Fruit fly (Drosophila melanogaster) whole organism, prepupa: ENCODE results near the gene CG18731.

ENCODE experiments used
- Blimp-1 ChIP-seq: fragments of 200-800 bp; sonication (Bioruptor generic); optimal IDR thresholded peaks from 3 replicates; lab custom pipeline; 2017; ENCODE audit warnings: missing biosample characterization, missing genetic modification characterization, mild to moderate bottlenecking, moderate library complexity, missing genetic modification reagents
- CG10631 ChIP-seq: fragments of 200-800 bp; sonication (Bioruptor generic); optimal IDR thresholded peaks from 2 replicates; lab custom pipeline; 2016; ENCODE audit warnings: missing biosample characterization, missing genetic modification characterization
- CG10669 ChIP-seq: fragments of 200-800 bp; sonication (Bioruptor generic); optimal IDR thresholded peaks from 3 replicates; lab custom pipeline; 2018; ENCODE audit warnings: missing biosample characterization, mild to moderate bottlenecking, missing genetic modification characterization, moderate library complexity
- CG11294 ChIP-seq: fragments of 200-800 bp; sonication (Bioruptor generic); IDR thresholded peaks from 2 replicates; pipeline ENCODE4 v1.3.6; 2022; ENCODE audit warnings: missing biosample characterization, missing genetic modification characterization
- CG11902 ChIP-seq: fragments of 200-800 bp; sonication (Bioruptor generic); optimal IDR thresholded peaks from 3 replicates; lab custom pipeline; 2016; ENCODE audit warnings: missing biosample characterization, missing genetic modification characterization
- CG15336 ChIP-seq: fragments of 200-800 bp; sonication (Bioruptor generic); IDR thresholded peaks from 2 replicates; pipeline ENCODE4 v1.3.6; 2022; ENCODE audit warnings: missing biosample characterization, missing genetic modification characterization
- CG1621 ChIP-seq: fragments of 200-800 bp; sonication (Bioruptor generic); optimal IDR thresholded peaks from 3 replicates; lab custom pipeline; 2018; ENCODE audit warnings: missing biosample characterization, mild to moderate bottlenecking, missing genetic modification characterization
- CG16779 ChIP-seq: fragments of 200-800 bp; sonication (Bioruptor generic); optimal IDR thresholded peaks from 3 replicates; lab custom pipeline; 2017; ENCODE audit warnings: missing biosample characterization, mild to moderate bottlenecking, missing genetic modification characterization
- CG3032 ChIP-seq: fragments of 200-800 bp; optimal IDR thresholded peaks from 2 replicates; lab custom pipeline; 2019; ENCODE audit warnings: missing biosample characterization, mild to moderate bottlenecking, missing genetic modification characterization, moderate library complexity
- CG32006 ChIP-seq: fragments of 200-800 bp; sonication (Bioruptor generic); optimal IDR thresholded peaks from 3 replicates; lab custom pipeline; 2017; ENCODE audit warnings: missing biosample characterization, mild to moderate bottlenecking, missing genetic modification characterization
- CG34406 ChIP-seq: fragments of 200-800 bp; sonication (Bioruptor generic); optimal IDR thresholded peaks from 3 replicates; lab custom pipeline; 2016; ENCODE audit warnings: missing biosample characterization, missing genetic modification characterization
- CG4318 ChIP-seq: fragments of 200-800 bp; sonication (Bioruptor generic); optimal IDR thresholded peaks from 3 replicates; lab custom pipeline; 2017; ENCODE audit warnings: missing biosample characterization, mild to moderate bottlenecking, missing genetic modification characterization
- CG6163 ChIP-seq: fragments of 200-800 bp; sonication (Bioruptor generic); IDR thresholded peaks from 3 replicates; pipeline ENCODE4 v1.3.6; 2022; ENCODE audit warnings: missing biosample characterization, missing genetic modification characterization
- CG6276 ChIP-seq: fragments of 200-800 bp; sonication (Bioruptor generic); optimal IDR thresholded peaks from 2 replicates; lab custom pipeline; 2017; ENCODE audit warnings: missing biosample characterization, mild to moderate bottlenecking, missing genetic modification characterization
- CG6792 ChIP-seq: fragments of 200-800 bp; sonication (Bioruptor generic); optimal IDR thresholded peaks from 3 replicates; lab custom pipeline; 2016; ENCODE audit warnings: missing biosample characterization, missing genetic modification characterization
- CG6808 ChIP-seq: fragments of 200-800 bp; sonication (Bioruptor generic); optimal IDR thresholded peaks from 3 replicates; lab custom pipeline; 2017; ENCODE audit warnings: missing biosample characterization, missing genetic modification characterization, mild to moderate bottlenecking, moderate library complexity, missing genetic modification reagents
- CG6854 ChIP-seq: fragments of 200-800 bp; sonication (Bioruptor generic); optimal IDR thresholded peaks from 2 replicates; lab custom pipeline; 2017; ENCODE audit warnings: missing biosample characterization, mild to moderate bottlenecking, missing genetic modification characterization
- CG8119 ChIP-seq: fragments of 200-800 bp; sonication (Bioruptor generic); IDR thresholded peaks from 3 replicates; pipeline ENCODE4 v1.3.6; 2022; ENCODE audit warnings: missing biosample characterization, missing genetic modification characterization
- CG8319 ChIP-seq: fragments of 200-800 bp; sonication (Bioruptor generic); optimal IDR thresholded peaks from 3 replicates; lab custom pipeline; 2016; ENCODE audit warnings: missing biosample characterization, missing genetic modification characterization
- CG8632 ChIP-seq: fragments of 200-800 bp; sonication (Bioruptor generic); optimal IDR thresholded peaks from 3 replicates; lab custom pipeline; 2016; ENCODE audit warnings: missing biosample characterization, missing genetic modification characterization
- Eip75B ChIP-seq: fragments of 200-800 bp; sonication (Bioruptor generic); optimal IDR thresholded peaks from 3 replicates; lab custom pipeline; 2016; ENCODE audit warnings: missing biosample characterization, missing genetic modification characterization
- Ets21C ChIP-seq: fragments of 200-800 bp; sonication (Bioruptor generic); optimal IDR thresholded peaks from 3 replicates; lab custom pipeline; 2016; ENCODE audit warnings: missing biosample characterization, missing genetic modification characterization
- Ets96B ChIP-seq: fragments of 200-800 bp; optimal IDR thresholded peaks from 2 replicates; lab custom pipeline; 2019; ENCODE audit warnings: missing biosample characterization, mild to moderate bottlenecking, missing genetic modification characterization, moderate library complexity
- Hr39 ChIP-seq: fragments of 200-800 bp; sonication (Bioruptor generic); optimal IDR thresholded peaks from 2 replicates; lab custom pipeline; 2016; ENCODE audit warnings: missing biosample characterization, missing genetic modification characterization
- Hr4 ChIP-seq: fragments of 200-800 bp; sonication (Bioruptor generic); optimal IDR thresholded peaks from 3 replicates; lab custom pipeline; 2016; ENCODE audit warnings: missing biosample characterization, missing genetic modification characterization
- Lpt ChIP-seq: fragments of 200-800 bp; sonication (Bioruptor generic); optimal IDR thresholded peaks from 3 replicates; lab custom pipeline; 2016; ENCODE audit warnings: missing biosample characterization, missing genetic modification characterization
- Met ChIP-seq: fragments of 200-800 bp; sonication (Bioruptor generic); optimal IDR thresholded peaks from 3 replicates; lab custom pipeline; 2016; ENCODE audit warnings: missing biosample characterization, missing genetic modification characterization
- Smox ChIP-seq: fragments of 200-800 bp; sonication (Bioruptor generic); optimal IDR thresholded peaks from 3 replicates; lab custom pipeline; 2016; ENCODE audit warnings: missing biosample characterization, missing genetic modification characterization
- Sox102F ChIP-seq: fragments of 200-800 bp; sonication (Bioruptor generic); optimal IDR thresholded peaks from 2 replicates; lab custom pipeline; 2016; ENCODE audit warnings: missing biosample characterization, mild to moderate bottlenecking, missing genetic modification characterization
- Sox14 ChIP-seq: fragments of 200-800 bp; sonication (Bioruptor generic); optimal IDR thresholded peaks from 3 replicates; lab custom pipeline; 2016; ENCODE audit warnings: missing biosample characterization, missing genetic modification characterization
- achi ChIP-seq: fragments of 200-800 bp; sonication (Bioruptor generic); optimal IDR thresholded peaks from 3 replicates; lab custom pipeline; 2016; ENCODE audit warnings: missing biosample characterization, missing genetic modification characterization
- acj6 ChIP-seq: fragments of 200-800 bp; sonication (Bioruptor generic); optimal IDR thresholded peaks from 3 replicates; lab custom pipeline; 2016; ENCODE audit warnings: missing biosample characterization, missing genetic modification characterization
- cyc ChIP-seq: fragments of 200-800 bp; sonication (Bioruptor generic); optimal IDR thresholded peaks from 3 replicates; lab custom pipeline; 2016; ENCODE audit warnings: missing biosample characterization, missing genetic modification characterization
- dac ChIP-seq: fragments of 200-800 bp; sonication (Bioruptor generic); optimal IDR thresholded peaks from 2 replicates; lab custom pipeline; 2017; ENCODE audit warnings: missing biosample characterization, mild to moderate bottlenecking, missing genetic modification characterization
- eg ChIP-seq: fragments of 200-800 bp; sonication (Bioruptor generic); IDR thresholded peaks from 3 replicates; pipeline ENCODE4 v1.3.6; 2022; ENCODE audit warnings: missing biosample characterization, missing genetic modification characterization
- esn ChIP-seq: fragments of 200-800 bp; sonication (Bioruptor generic); optimal IDR thresholded peaks from 2 replicates; lab custom pipeline; 2016; ENCODE audit warnings: missing biosample characterization, mild to moderate bottlenecking, missing genetic modification characterization, moderate library complexity
- fkh ChIP-seq: fragments of 200-800 bp; sonication (Bioruptor generic); optimal IDR thresholded peaks from 3 replicates; lab custom pipeline; 2017; ENCODE audit warnings: missing biosample characterization, mild to moderate bottlenecking, missing genetic modification characterization, moderate library complexity
- lz ChIP-seq: fragments of 200-800 bp; sonication (Bioruptor generic); optimal IDR thresholded peaks from 3 replicates; lab custom pipeline; 2016; ENCODE audit warnings: missing biosample characterization, missing genetic modification characterization
- net ChIP-seq: fragments of 200-800 bp; sonication (Bioruptor generic); optimal IDR thresholded peaks from 3 replicates; lab custom pipeline; 2016; ENCODE audit warnings: missing biosample characterization, missing genetic modification characterization
- ss ChIP-seq, 2 experiments: fragments of 200-800 bp; sonication (Bioruptor generic); optimal IDR thresholded peaks; 2 replicates in 1 of 2; 3 replicates in 1 of 2; lab custom pipeline; 2017 to 2018; ENCODE audit warnings: mild to moderate bottlenecking in 2 of 2, missing biosample characterization in 2 of 2, missing genetic modification characterization in 2 of 2, moderate library complexity in 1 of 2
- svp ChIP-seq: fragments of 200-800 bp; sonication (Bioruptor generic); peaks from one replicate; lab custom pipeline; 2016; ENCODE audit warnings: missing biosample characterization, missing genetic modification characterization
- topi ChIP-seq: fragments of 200-800 bp; sonication (Bioruptor generic); optimal IDR thresholded peaks from 3 replicates; lab custom pipeline; 2016; ENCODE audit warnings: missing biosample characterization, missing genetic modification characterization
- vri ChIP-seq: fragments of 200-800 bp; sonication (Bioruptor generic); optimal IDR thresholded peaks from 3 replicates; lab custom pipeline; 2016; ENCODE audit warnings: missing biosample characterization, mild to moderate bottlenecking, missing genetic modification characterization

CG18731 gene

dm6 chr3R:29725577-29726240 is 882 bp downstream of the CG18731 start, which contains the start of gene Kul (continued):
- TF ChIP-seq CG32006 (GFP tag; lab: Kevin White, UChicago) (peak; percentile 51), Ets96B (no peak), fkh (GFP tag; lab: Kevin White, UChicago) (no peak), CG11294 (GFP tag; lab: Robert Waterston, UW) (no peak), achi (GFP tag; lab: Kevin White, UChicago) (peak; percentile 34), Ets21C (GFP tag; lab: Kevin White, UChicago) (no peak), CG8119 (GFP tag; lab: Robert Waterston, UW) (no peak; the same call in 2 of the 3 replicates), lz (peak; percentile 27), CG6854 (peak; percentile 34), ss (GFP tag; optimal IDR thresholded peaks at IDR 0.05; lab: Kevin White, UChicago) (peak; percentile 62 to 76), CG1621 (peak; percentile 69), CG16779 (peak; percentile 46), Sox102F (GFP tag; lab: Kevin White, UChicago) (no peak), svp (GFP tag; lab: Kevin White, UChicago) (no peak), acj6 (GFP tag; lab: Kevin White, UChicago) (no peak), CG4318 (GFP tag; lab: Kevin White, UChicago) (no peak), CG10669 (peak; percentile 48), topi (GFP tag; lab: Kevin White, UChicago) (no peak), net (GFP tag; lab: Kevin White, UChicago) (peak; percentile 55), Hr39 (no peak), CG34406 (GFP tag; lab: Kevin White, UChicago) (no peak), CG10631 (GFP tag; lab: Kevin White, UChicago) (no peak), CG15336 (GFP tag; lab: Robert Waterston, UW) (no peak), Hr4 (GFP tag; lab: Kevin White, UChicago) (no peak), CG8632 (GFP tag; lab: Kevin White, UChicago) (no peak), Met (GFP tag; lab: Kevin White, UChicago) (no peak), esn (GFP tag; lab: Kevin White, UChicago) (peak; percentile 11), cyc (GFP tag; lab: Kevin White, UChicago) (peak; percentile 26), Lpt (GFP tag; lab: Kevin White, UChicago) (peak; percentile 9), dac (peak; percentile 41), CG6792 (GFP tag; lab: Kevin White, UChicago) (no peak), Blimp-1 (GFP tag; lab: Kevin White, UChicago) (no peak), Sox14 (GFP tag; lab: Kevin White, UChicago) (peak; percentile 27)
- TF ChIP-seq, all 60 proteins: peak for 26

- TF ChIP-seq CG16779 (no peak), CG6163 (GFP tag; lab: Robert Waterston, UW) (peak; percentile 24; the same call in 2 of the 3 replicates)
Observed at dm6 chr3R:29726277-29726676, 1.4 kb downstream of the CG18731 start.

dm6 chr3R:29736678-29737093 is 11.9 kb downstream of the CG18731 start, which contains the start of the genes CG7601 and CIA30:
Gene CG7601, minus strand, starts transcription at chr3R:29736745.
Gene CIA30, plus strand, starts transcription at chr3R:29736965.
- peak; percentile 100 for TF ChIP-seq CG8119 (GFP tag; lab: Robert Waterston, UW)
- peak; percentile 98 for TF ChIP-seq vri (GFP tag; lab: Kevin White, UChicago)
- peak; percentile 98 for TF ChIP-seq CG34406 (GFP tag; lab: Kevin White, UChicago)
- TF ChIP-seq Smox (GFP tag; lab: Kevin White, UChicago): peak; percentile 99
- TF ChIP-seq esn (GFP tag; lab: Kevin White, UChicago): peak; percentile 99
- TF ChIP-seq Ets96B: peak; percentile 98
- TF ChIP-seq CG1621: peak; percentile 98
- TF ChIP-seq eg (GFP tag; lab: Robert Waterston, UW): peak; percentile 100
- TF ChIP-seq CG8632 (GFP tag; lab: Kevin White, UChicago): peak; percentile 97
- peak; percentile 98 for TF ChIP-seq net (GFP tag; lab: Kevin White, UChicago)
- TF ChIP-seq CG6808: peak; percentile 98
- peak; percentile 99 for TF ChIP-seq Eip75B (GFP tag; lab: Kevin White, UChicago)
- TF ChIP-seq CG6276: peak; percentile 98
- peak; percentile 99 for TF ChIP-seq CG6792 (GFP tag; lab: Kevin White, UChicago)
- peak; percentile 98 for TF ChIP-seq Sox102F (GFP tag; lab: Kevin White, UChicago)
- peak; percentile 99 for TF ChIP-seq Hr4 (GFP tag; lab: Kevin White, UChicago)
- TF ChIP-seq CG11902 (GFP tag; lab: Kevin White, UChicago): peak; percentile 100
- peak; percentile 100 for TF ChIP-seq CG11294 (GFP tag; lab: Robert Waterston, UW)
- peak; percentile 100 for TF ChIP-seq cyc (GFP tag; lab: Kevin White, UChicago)
- TF ChIP-seq CG10669: peak; percentile 99
- peak; percentile 100 for TF ChIP-seq topi (GFP tag; lab: Kevin White, UChicago)
- peak; percentile 98 for TF ChIP-seq CG32006 (GFP tag; lab: Kevin White, UChicago)
- peak; percentile 99 for TF ChIP-seq Ets21C (GFP tag; lab: Kevin White, UChicago)
- peak; percentile 97 for TF ChIP-seq CG4318 (GFP tag; lab: Kevin White, UChicago)
- TF ChIP-seq Met (GFP tag; lab: Kevin White, UChicago): peak; percentile 99
- TF ChIP-seq ss (GFP tag; optimal IDR thresholded peaks at IDR 0.05; lab: Kevin White, UChicago): peak; percentile 96 to 98
- peak; percentile 98 for TF ChIP-seq achi (GFP tag; lab: Kevin White, UChicago)
- peak; percentile 100 for TF ChIP-seq svp (GFP tag; lab: Kevin White, UChicago)
- TF ChIP-seq Lpt (GFP tag; lab: Kevin White, UChicago): peak; percentile 98
- TF ChIP-seq CG8319: peak; percentile 99
- TF ChIP-seq CG3032: peak; percentile 99
